Worm (Caenorhabditis elegans): Measurements from ENCODE around the gene C25F9.9.

DNA sequence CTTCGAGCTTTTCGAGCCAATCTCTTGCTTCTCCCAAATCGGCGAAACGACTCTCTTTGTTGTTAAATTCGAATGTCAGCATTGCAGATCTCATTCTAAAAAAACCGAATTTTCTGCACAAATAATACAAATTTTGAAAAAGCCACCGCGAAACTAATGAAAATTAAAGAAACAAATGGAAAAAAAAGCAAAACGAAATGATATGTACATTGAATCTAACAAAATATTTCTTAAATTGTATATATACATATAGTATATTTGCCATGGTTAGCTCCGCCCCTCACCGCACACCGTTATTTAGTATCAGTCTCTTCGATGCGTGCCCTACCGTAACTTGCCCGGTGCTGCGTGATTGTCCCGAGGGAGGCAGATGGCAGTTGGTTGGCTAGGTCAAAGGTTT lies 15.8 kb upstream of the C25F9.9 start, which contains the start of gene srw-86:
- TF ChIP-seq tra-4 (tag; optimal IDR thresholded peaks at IDR 0.05): no peak
- TF ChIP-seq ama-1 (optimal IDR thresholded peaks at IDR 0.05): no peak
- TF ChIP-seq hmg-4 (GFP tag; optimal IDR thresholded peaks at IDR 0.05): no peak
- no peak for TF ChIP-seq flt-1 (GFP tag; IDR thresholded peaks at IDR 0.05)
- no peak for TF ChIP-seq B0310.2 (tag; optimal IDR thresholded peaks at IDR 0.05)
- TF ChIP-seq ceh-36 (tag; optimal IDR thresholded peaks at IDR 0.05): no peak
- TF ChIP-seq scrt-1 (GFP tag; IDR thresholded peaks at IDR 0.05): no peak
- no peak for TF ChIP-seq hnd-1 (tag; optimal IDR thresholded peaks at IDR 0.05)
- TF ChIP-seq tbx-11 (GFP tag; IDR thresholded peaks at IDR 0.05): no peak
- TF ChIP-seq pes-1 (GFP tag; IDR thresholded peaks at IDR 0.05): no peak
- TF ChIP-seq hmbx-1 (tag; optimal IDR thresholded peaks at IDR 0.05): no peak
- TF ChIP-seq sea-1 (GFP tag; conservative IDR thresholded peaks at IDR 0.05): no peak

Data from whole organism, early embryonic.